Worm (Caenorhabditis elegans) whole organism, L2 larva: ENCODE results near the gene F25E5.9.

Experiments used
- aly-2 ChIP-seq: fragments of 150-350 bp; optimal IDR thresholded peaks from 2 replicates; lab custom pipeline; 2014; ENCODE audit warnings: missing biosample characterization, missing genetic modification characterization
- mab-5 ChIP-seq: fragments of 150-350 bp; optimal IDR thresholded peaks from 2 replicates; lab custom pipeline; 2014; ENCODE audit warnings: missing biosample characterization, missing genetic modification characterization

DNA sequence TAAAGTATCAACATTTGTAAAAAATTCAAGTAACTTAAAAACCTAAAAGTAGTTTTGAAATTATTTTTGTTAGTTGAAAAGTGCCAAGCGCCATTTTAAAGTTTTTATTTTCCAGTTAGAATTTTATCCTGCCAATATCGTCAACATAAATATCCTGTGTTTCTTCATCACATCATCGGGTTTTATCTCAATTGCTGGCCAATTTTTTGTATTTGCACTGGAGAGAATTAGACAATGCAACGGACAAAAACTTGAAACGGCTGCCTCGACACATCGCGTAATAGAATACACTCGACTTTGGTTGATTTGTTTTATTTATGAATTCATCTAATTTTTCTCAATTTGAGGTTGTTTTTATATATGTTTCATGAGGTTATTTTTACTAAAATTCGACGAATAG, 17.3 kb upstream of the F25E5.9 start, which contains the start of gene F25E5.2:
- TF ChIP-seq mab-5 (tag; lab: Kevin White, UChicago): no peak
- no peak for TF ChIP-seq aly-2 (tag; lab: Kevin White, UChicago)
